Worm (Caenorhabditis elegans): ENCODE results near the gene nhr-13.

- no peak for TF ChIP-seq zag-1 (tag; optimal IDR thresholded peaks at IDR 0.05)
- no peak for TF ChIP-seq egl-27 (tag; optimal IDR thresholded peaks at IDR 0.05)
- TF ChIP-seq lin-15B (tag; optimal IDR thresholded peaks at IDR 0.05) = no peak
- no peak for TF ChIP-seq mdl-1 (tag; optimal IDR thresholded peaks at IDR 0.05)
- no peak for TF ChIP-seq snpc-4 (tag; optimal IDR thresholded peaks at IDR 0.05)
- no peak for TF ChIP-seq ama-1 (optimal IDR thresholded peaks at IDR 0.05)
- no peak for TF ChIP-seq nfya-1 (tag; optimal IDR thresholded peaks at IDR 0.05; ENCODE audit: insufficient read depth)
- no peak for TF ChIP-seq nhr-43 (tag; optimal IDR thresholded peaks at IDR 0.05; ENCODE audit: poor library complexity, severe bottlenecking)
- TF ChIP-seq unc-62 (GFP tag; optimal IDR thresholded peaks at IDR 0.05) = no peak
- no peak for TF ChIP-seq unc-39 (tag; optimal IDR thresholded peaks at IDR 0.05)
- no peak for TF ChIP-seq jun-1 (tag; optimal IDR thresholded peaks at IDR 0.05)
- TF ChIP-seq ceh-82 (tag; optimal IDR thresholded peaks at IDR 0.05) = no peak
- TF ChIP-seq ceh-9 (tag; optimal IDR thresholded peaks at IDR 0.05) = no peak
Measured at ce11 chrV:2206801-2207200, 14.5 kb downstream of the nhr-13 start, which contains the start of gene svh-11.
